Worm (Caenorhabditis elegans) whole organism, late embryonic: ENCODE data around the gene K02E7.11.

Experiments
- C38D4.7 ChIP-seq: fragments of 200-800 bp; sonication (Bioruptor generic); optimal IDR thresholded peaks from 2 replicates; lab custom pipeline; 2018; ENCODE audit warnings: mild to moderate bottlenecking, missing genetic modification characterization, moderate library complexity, missing compliant biosample characterization
- K02D7.2 ChIP-seq: sonication (generic microtip); optimal IDR thresholded peaks from 2 replicates; lab custom pipeline; 2017; ENCODE audit warnings: mild to moderate bottlenecking, missing genetic modification characterization, missing compliant biosample characterization
- ama-1 ChIP-seq: fragments of 150-350 bp; optimal IDR thresholded peaks from 2 replicates; lab custom pipeline; 2014
- ceh-24 ChIP-seq: sonication (generic microtip); optimal IDR thresholded peaks from 2 replicates; lab custom pipeline; 2016; ENCODE audit warnings: mild to moderate bottlenecking, missing genetic modification characterization, missing compliant biosample characterization
- ceh-45 ChIP-seq: fragments of 200-800 bp; sonication (Bioruptor generic); IDR thresholded peaks from 2 replicates; pipeline ENCODE4 v1.3.6; 2022; ENCODE audit warnings: missing genetic modification reagents, missing genetic modification characterization, missing compliant biosample characterization
- lin-11 ChIP-seq: fragments of 200-800 bp; sonication (Bioruptor generic); optimal IDR thresholded peaks from 2 replicates; lab custom pipeline; 2018; ENCODE audit warnings: mild to moderate bottlenecking, missing genetic modification characterization, missing compliant biosample characterization
- pha-2 ChIP-seq: sonication (generic microtip); optimal IDR thresholded peaks from 2 replicates; lab custom pipeline; 2017; ENCODE audit warnings: mild to moderate bottlenecking, missing genetic modification characterization, missing compliant biosample characterization
- pha-4 ChIP-seq: fragments of 150-350 bp; optimal IDR thresholded peaks from 2 replicates; lab custom pipeline; 2018; ENCODE audit warnings: missing biosample characterization, missing genetic modification reagents, missing genetic modification characterization
- pqm-1 ChIP-seq: sonication (generic microtip); optimal IDR thresholded peaks from 2 replicates; lab custom pipeline; 2016; ENCODE audit warnings: missing genetic modification characterization, missing compliant biosample characterization

ce11 chrII:1049849-1050248 lies 25.5 kb downstream of the K02E7.11 start, which contains the start of gene fbxb-40:
- TF ChIP-seq K02D7.2 (tag; lab: Kevin White, UChicago) (no peak), ceh-45 (GFP tag; lab: Robert Waterston, UW) (no peak), pha-4 (tag; lab: Kevin White, UChicago) (no peak), pha-2 (tag; lab: Kevin White, UChicago) (no peak), pqm-1 (tag; lab: Kevin White, UChicago) (no peak), ama-1 (lab: Kevin White, UChicago) (no peak), ceh-24 (no peak), C38D4.7 (no peak), lin-11 (no peak)
